Worm (Caenorhabditis elegans): ENCODE results near the gene melo-1.

melo-1 gene

ce11 chrIV:14824878-14825352, 38.1 kb downstream of the melo-1 start, which contains the start of gene sec-61.A (continued):
- TF ChIP-seq ceh-91 (GFP tag; IDR thresholded peaks at IDR 0.05) (peak; percentile 60), attf-5 (GFP tag; optimal IDR thresholded peaks at IDR 0.05) (peak; percentile 74), Y95B8A.8 (GFP tag; IDR thresholded peaks at IDR 0.05) (no peak), bed-1 (GFP tag; IDR thresholded peaks at IDR 0.05) (no peak), unc-130 (GFP tag; optimal IDR thresholded peaks at IDR 0.05) (no peak), F55B11.4 (tag; optimal IDR thresholded peaks at IDR 0.05; ENCODE audit: borderline replicate concordance, insufficient read depth) (no peak), dpl-1 (GFP tag; optimal IDR thresholded peaks at IDR 0.05) (peak; percentile 24), ceh-40 (GFP tag; IDR thresholded peaks at IDR 0.05) (no peak), C17E4.6 (GFP tag; IDR thresholded peaks at IDR 0.05) (no peak), hlh-12 (tag; optimal IDR thresholded peaks at IDR 0.05) (no peak), C06A6.2 (GFP tag; conservative IDR thresholded peaks at IDR 0.05) (no peak), ets-4 (GFP tag; optimal IDR thresholded peaks at IDR 0.05) (peak; percentile 54), sdz-38 (tag; optimal IDR thresholded peaks at IDR 0.05) (no peak), rcor-1 (GFP tag; IDR thresholded peaks at IDR 0.05) (peak; percentile 13; the same call in 1 of the 2 replicates), ama-1 (optimal IDR thresholded peaks at IDR 0.05) (no peak), ama-1 (GFP tag; optimal IDR thresholded peaks at IDR 0.05) (no peak), Y79H2A.3 (GFP tag; conservative IDR thresholded peaks at IDR 0.05) (no peak), madf-10 (tag; optimal IDR thresholded peaks at IDR 0.05) (peak; percentile 46), nfya-1 (tag; optimal IDR thresholded peaks at IDR 0.05; ENCODE audit: borderline replicate concordance, insufficient read depth) (no peak), zfh-2 (GFP tag; conservative IDR thresholded peaks at IDR 0.05) (peak; percentile 3; the same call in 1 of the 2 replicates), ztf-22 (GFP tag; optimal IDR thresholded peaks at IDR 0.05) (no peak), D2030.7 (GFP tag; IDR thresholded peaks at IDR 0.05) (no peak; the same call in 1 of the 2 replicates), let-607 (tag; optimal IDR thresholded peaks at IDR 0.05) (peak; percentile 100), let-526 (GFP tag; IDR thresholded peaks at IDR 0.05) (no peak), tlf-1 (GFP tag; optimal IDR thresholded peaks at IDR 0.05) (peak; percentile 77), athp-1 (tag; optimal IDR thresholded peaks at IDR 0.05) (no peak), ztf-6 (GFP tag; IDR thresholded peaks at IDR 0.05) (no peak), mcd-1 (GFP tag; IDR thresholded peaks at IDR 0.05) (peak; percentile 72), nfyb-1 (GFP tag; IDR thresholded peaks at IDR 0.05) (peak; percentile 83), F57C9.4 (tag; optimal IDR thresholded peaks at IDR 0.05) (no peak), tbx-9 (tag; optimal IDR thresholded peaks at IDR 0.05; ENCODE audit: borderline replicate concordance) (no peak), gei-17 (GFP tag; optimal IDR thresholded peaks at IDR 0.05) (no peak), sptf-2 (GFP tag; optimal IDR thresholded peaks at IDR 0.05) (no peak), pbrm-1 (GFP tag; IDR thresholded peaks at IDR 0.05) (peak; percentile 65), F22D6.2 (tag; optimal IDR thresholded peaks at IDR 0.05) (no peak), nhr-120 (GFP tag; IDR thresholded peaks at IDR 0.05) (no peak), ZK185.1 (tag; optimal IDR thresholded peaks at IDR 0.05; ENCODE audit: poor library complexity, severe bottlenecking) (no peak), unc-62 (GFP tag; optimal IDR thresholded peaks at IDR 0.05) (no peak), nhr-80 (tag; optimal IDR thresholded peaks at IDR 0.05) (peak; percentile 89), madf-6 (GFP tag; IDR thresholded peaks at IDR 0.05) (peak; percentile 64)

- TF ChIP-seq hsf-1 (GFP tag; IDR thresholded peaks at IDR 0.05), result no peak
- TF ChIP-seq unc-130 (GFP tag; optimal IDR thresholded peaks at IDR 0.05), result no peak
- no peak for TF ChIP-seq bed-1 (GFP tag; IDR thresholded peaks at IDR 0.05)
- TF ChIP-seq tlf-1 (GFP tag; optimal IDR thresholded peaks at IDR 0.05), result no peak
- no peak for TF ChIP-seq C17E4.6 (GFP tag; IDR thresholded peaks at IDR 0.05)
- TF ChIP-seq sea-2 (GFP tag; IDR thresholded peaks at IDR 0.05), result no peak
- TF ChIP-seq F37B4.10 (GFP tag; IDR thresholded peaks at IDR 0.05), result no peak
- no peak for TF ChIP-seq mes-4 (tag; optimal IDR thresholded peaks at IDR 0.05)
- no peak for TF ChIP-seq lag-1 (GFP tag; IDR thresholded peaks at IDR 0.05)
- TF ChIP-seq hlh-12 (tag; optimal IDR thresholded peaks at IDR 0.05), result no peak
- TF ChIP-seq rcor-1 (GFP tag; IDR thresholded peaks at IDR 0.05), result no peak
- TF ChIP-seq madf-3 (GFP tag; IDR thresholded peaks at IDR 0.05), result no peak
- no peak for TF ChIP-seq ceh-100 (GFP tag; IDR thresholded peaks at IDR 0.05)
- TF ChIP-seq Y56A3A.18 (GFP tag; IDR thresholded peaks at IDR 0.05), result no peak
- no peak for TF ChIP-seq nhr-80 (tag; optimal IDR thresholded peaks at IDR 0.05)
- TF ChIP-seq Y95B8A.8 (GFP tag; IDR thresholded peaks at IDR 0.05), result no peak
Measured at ce11 chrIV:14825379-14825778, 38.5 kb downstream of the melo-1 start, which contains the start of gene rps-18. Gene rps-18 (plus strand): TSS chrIV:14825679.
